Fruit fly (Drosophila melanogaster) whole organism, embryonic: ENCODE results near the gene wls.

Source experiments
- ATbp ChIP-seq: fragments of 200-800 bp; sonication (Bioruptor generic); optimal IDR thresholded peaks from 2 replicates; lab custom pipeline; 2017; ENCODE audit warnings: missing biosample characterization, mild to moderate bottlenecking, missing genetic modification characterization, missing genetic modification reagents
- CG10462 ChIP-seq: fragments of 200-800 bp; sonication (Bioruptor generic); optimal IDR thresholded peaks from 2 replicates; lab custom pipeline; 2016; ENCODE audit warnings: missing biosample characterization, missing genetic modification characterization
- CG10543 ChIP-seq: fragments of 200-800 bp; sonication (Bioruptor generic); optimal IDR thresholded peaks from 3 replicates; lab custom pipeline; 2017; ENCODE audit warnings: missing biosample characterization, mild to moderate bottlenecking, missing genetic modification characterization, moderate library complexity
- CG11247 ChIP-seq: fragments of 200-800 bp; sonication (Bioruptor generic); IDR thresholded peaks from 2 replicates; pipeline ENCODE4 v1.3.6; 2022; ENCODE audit warnings: missing biosample characterization, missing genetic modification characterization
- CG12071 ChIP-seq: fragments of 200-800 bp; sonication (Bioruptor generic); optimal IDR thresholded peaks from 3 replicates; lab custom pipeline; 2018; ENCODE audit warnings: missing biosample characterization, mild to moderate bottlenecking, missing genetic modification characterization
- CG12769 ChIP-seq: fragments of 200-800 bp; sonication (Bioruptor generic); optimal IDR thresholded peaks from 2 replicates; lab custom pipeline; 2019; ENCODE audit warnings: missing biosample characterization, mild to moderate bottlenecking, missing genetic modification characterization, moderate library complexity
- CG15514 ChIP-seq: fragments of 200-800 bp; sonication (Bioruptor generic); optimal IDR thresholded peaks from 3 replicates; lab custom pipeline; 2017; ENCODE audit warnings: missing biosample characterization, missing genetic modification characterization, mild to moderate bottlenecking, moderate library complexity, missing genetic modification reagents
- CG18599 ChIP-seq: fragments of 200-800 bp; sonication (Bioruptor generic); optimal IDR thresholded peaks from 3 replicates; lab custom pipeline; 2017; ENCODE audit warnings: missing biosample characterization, missing genetic modification characterization, mild to moderate bottlenecking, moderate library complexity, missing genetic modification reagents
- CG2199 ChIP-seq: fragments of 200-800 bp; sonication (Bioruptor generic); IDR thresholded peaks from 3 replicates; pipeline ENCODE4 v1.3.6; 2022; ENCODE audit warnings: missing biosample characterization, missing genetic modification characterization
- CG2678 ChIP-seq: fragments of 200-800 bp; sonication (Bioruptor generic); optimal IDR thresholded peaks from 3 replicates; lab custom pipeline; 2019; ENCODE audit warnings: missing biosample characterization, mild to moderate bottlenecking, missing genetic modification characterization, moderate library complexity
- CG32532 ChIP-seq: fragments of 200-800 bp; sonication (Bioruptor generic); IDR thresholded peaks from 2 replicates; pipeline ENCODE4 v1.3.6; 2022; ENCODE audit warnings: missing biosample characterization, missing genetic modification characterization
- CG3281 ChIP-seq: fragments of 200-800 bp; sonication (Bioruptor generic); optimal IDR thresholded peaks from 3 replicates; lab custom pipeline; 2017; ENCODE audit warnings: missing biosample characterization, mild to moderate bottlenecking, missing genetic modification characterization
- CG34422 ChIP-seq: fragments of 200-800 bp; sonication (Bioruptor generic); IDR thresholded peaks from 3 replicates; pipeline ENCODE4 v1.3.6; 2022; ENCODE audit warnings: missing biosample characterization, missing genetic modification characterization
- CG5180 ChIP-seq: fragments of 200-800 bp; sonication (Bioruptor generic); optimal IDR thresholded peaks from 3 replicates; lab custom pipeline; 2017; ENCODE audit warnings: missing biosample characterization, missing genetic modification characterization, mild to moderate bottlenecking, moderate library complexity, missing genetic modification reagents
- CG6813 ChIP-seq: fragments of 200-800 bp; sonication (Bioruptor generic); optimal IDR thresholded peaks from 2 replicates; lab custom pipeline; 2017; ENCODE audit warnings: missing biosample characterization, missing genetic modification characterization, mild to moderate bottlenecking, moderate library complexity, missing genetic modification reagents
- CG6854 ChIP-seq: fragments of 200-800 bp; sonication (Bioruptor generic); optimal IDR thresholded peaks from 3 replicates; lab custom pipeline; 2017; ENCODE audit warnings: missing biosample characterization, mild to moderate bottlenecking, missing genetic modification characterization
- CG7786 ChIP-seq: fragments of 200-800 bp; sonication (Bioruptor generic); optimal IDR thresholded peaks from 2 replicates; lab custom pipeline; 2016; ENCODE audit warnings: missing biosample characterization, missing genetic modification characterization
- CG8290 ChIP-seq, 3 experiments: fragments of 200-800 bp; sonication (Bioruptor generic); optimal IDR thresholded peaks; 2 replicates each; lab custom pipeline; 2016 to 2019; ENCODE audit warnings: missing biosample characterization in 3 of 3, missing genetic modification characterization in 3 of 3, mild to moderate bottlenecking in 2 of 3, moderate library complexity in 1 of 3
- Fer1 ChIP-seq: fragments of 200-800 bp; sonication (Bioruptor generic); optimal IDR thresholded peaks from 2 replicates; lab custom pipeline; 2017; ENCODE audit warnings: missing biosample characterization, mild to moderate bottlenecking, missing genetic modification characterization
- HHEX ChIP-seq: fragments of 200-800 bp; sonication (Bioruptor generic); optimal IDR thresholded peaks from 3 replicates; lab custom pipeline; 2017; ENCODE audit warnings: missing biosample characterization, mild to moderate bottlenecking, missing genetic modification characterization, missing genetic modification reagents
- Hmr ChIP-seq: fragments of 200-800 bp; sonication (Bioruptor generic); optimal IDR thresholded peaks from 3 replicates; lab custom pipeline; 2017; ENCODE audit warnings: mild to moderate bottlenecking, missing biosample characterization, missing genetic modification reagents, missing genetic modification characterization
- Hr39 ChIP-seq: fragments of >200 bp; optimal IDR thresholded peaks from 2 replicates; lab custom pipeline; 2017
- Med ChIP-seq: fragments of 200-800 bp; sonication (Bioruptor generic); peaks from one replicate; lab custom pipeline; 2016; ENCODE audit warnings: missing biosample characterization, missing genetic modification characterization, mild to moderate bottlenecking, inconsistent platforms, moderate library complexity
- Meics ChIP-seq: fragments of 200-800 bp; sonication (Bioruptor generic); optimal IDR thresholded peaks from 2 replicates; lab custom pipeline; 2017; ENCODE audit warnings: missing biosample characterization, mild to moderate bottlenecking, missing genetic modification characterization
- PHDP ChIP-seq: fragments of 200-800 bp; sonication (Bioruptor generic); optimal IDR thresholded peaks from 3 replicates; lab custom pipeline; 2018; ENCODE audit warnings: missing biosample characterization, mild to moderate bottlenecking, missing genetic modification characterization, moderate library complexity
- Xrp1 ChIP-seq: fragments of 200-800 bp; sonication (Bioruptor generic); IDR thresholded peaks from 2 replicates; pipeline ENCODE4 v1.3.6; 2022; ENCODE audit warnings: missing biosample characterization, missing genetic modification characterization
- aop ChIP-seq: fragments of 200-800 bp; sonication (Bioruptor generic); IDR thresholded peaks from 2 replicates; pipeline ENCODE4 v1.3.6; 2022; ENCODE audit warnings: missing biosample characterization, missing genetic modification characterization
- chm ChIP-seq: fragments of 200-800 bp; sonication (Bioruptor generic); IDR thresholded peaks from 2 replicates; pipeline ENCODE4 v1.3.6; 2022; ENCODE audit warnings: missing biosample characterization, missing genetic modification characterization
- crol ChIP-seq: fragments of 200-800 bp; sonication (Bioruptor generic); IDR thresholded peaks from 2 replicates; pipeline ENCODE4 v1.3.6; 2022; ENCODE audit warnings: missing biosample characterization, missing genetic modification characterization
- dysf ChIP-seq: fragments of 200-800 bp; sonication (Bioruptor generic); IDR thresholded peaks from 3 replicates; pipeline ENCODE4 v1.3.6; 2022; ENCODE audit warnings: missing biosample characterization, missing genetic modification characterization
- gt ChIP-seq: fragments of 200-800 bp; sonication (Bioruptor generic); IDR thresholded peaks from 2 replicates; pipeline ENCODE4 v1.3.6; 2022; ENCODE audit warnings: missing biosample characterization, missing genetic modification characterization
- lab ChIP-seq: fragments of 200-800 bp; sonication (Bioruptor generic); optimal IDR thresholded peaks from 3 replicates; lab custom pipeline; 2017; ENCODE audit warnings: missing biosample characterization, missing genetic modification characterization, mild to moderate bottlenecking, moderate library complexity, missing genetic modification reagents
- otp ChIP-seq: fragments of 200-800 bp; sonication (Bioruptor generic); IDR thresholded peaks from 3 replicates; pipeline ENCODE4, ENCODE4 v1.3.6; 2022; ENCODE audit warnings: missing biosample characterization, missing genetic modification characterization
- scrt ChIP-seq: fragments of 200-800 bp; sonication (Bioruptor generic); optimal IDR thresholded peaks from 2 replicates; lab custom pipeline; 2018; ENCODE audit warnings: missing biosample characterization, mild to moderate bottlenecking, missing genetic modification characterization, moderate library complexity
- sens ChIP-seq: fragments of 200-800 bp; sonication (Bioruptor generic); peaks from one replicate; lab custom pipeline; 2016; ENCODE audit warnings: missing biosample characterization, missing genetic modification characterization
- slbo ChIP-seq: fragments of 200-800 bp; sonication (Bioruptor generic); IDR thresholded peaks from 2 replicates; pipeline ENCODE4 v1.3.6; 2022; ENCODE audit warnings: missing biosample characterization, missing genetic modification characterization
- sr ChIP-seq: fragments of 200-800 bp; sonication (Bioruptor generic); IDR thresholded peaks from 3 replicates; pipeline ENCODE4 v1.3.6; 2022; ENCODE audit warnings: missing biosample characterization, missing genetic modification characterization
- tll ChIP-seq, 2 experiments: fragments of 200-800 bp in 1 of 2; fragments of >200 bp in 1 of 2; sonication (Bioruptor generic) in 1 of 2; optimal IDR thresholded peaks; 2 replicates each; lab custom pipeline; 2017 to 2019; ENCODE audit warnings: missing biosample characterization in 2 of 2, missing genetic modification characterization in 2 of 2, mild to moderate bottlenecking in 1 of 2, moderate library complexity in 1 of 2
- twi ChIP-seq: fragments of 200-800 bp; optimal IDR thresholded peaks from 2 replicates; lab custom pipeline; 2019; ENCODE audit warnings: missing biosample characterization, mild to moderate bottlenecking, missing genetic modification characterization, moderate library complexity
- zfh1 ChIP-seq: fragments of 200-800 bp; sonication (Bioruptor generic); IDR thresholded peaks from 3 replicates; pipeline ENCODE4 v1.3.6; 2022; ENCODE audit warnings: missing biosample characterization, missing genetic modification characterization

The wls gene

dm6 chr3L:11195275-11195674 lies 25.9 kb upstream of the wls start:
- TF ChIP-seq twi (tag; lab: Kevin White, UChicago) (peak; percentile 62), sr (GFP tag; lab: Robert Waterston, UW) (0 out of 3 replicates have a peak, but pooled peaks have one; percentile 16), CG34422 (GFP tag; lab: Robert Waterston, UW) (no peak), crol (GFP tag; lab: Robert Waterston, UW) (peak; percentile 83), CG2199 (GFP tag; lab: Robert Waterston, UW) (0 out of 3 replicates have a peak, but pooled peaks have one; percentile 15), CG7786 (GFP tag; lab: Kevin White, UChicago) (no peak), otp (0 out of 3 replicates have a peak, but pooled peaks have one; percentile 6), aop (0 out of 2 replicates have a peak, but pooled peaks have one; percentile 5), scrt (GFP tag; lab: Kevin White, UChicago) (no peak), Hr39 (lab: Kevin White, UChicago) (peak; percentile 69), slbo (peak; percentile 16; the same call in 1 of the 2 replicates), tll (GFP tag; optimal IDR thresholded peaks at IDR 0.05; lab: Kevin White, UChicago) (peak in 1 of 2 experiments; percentile 0), Xrp1 (GFP tag; lab: Robert Waterston, UW) (peak; percentile 11; the same call in 1 of the 2 replicates), chm (GFP tag; lab: Robert Waterston, UW) (no peak), CG12769 (tag; lab: Kevin White, UChicago) (peak; percentile 10), CG5180 (GFP tag; lab: Kevin White, UChicago) (peak; percentile 19), zfh1 (0 out of 3 replicates have a peak, but pooled peaks have one; percentile 33), lab (GFP tag; lab: Kevin White, UChicago) (peak; percentile 11), CG10543 (peak; percentile 10)

- peak; percentile 26 for TF ChIP-seq CG12769 (tag; lab: Kevin White, UChicago)
- TF ChIP-seq CG18599 (GFP tag; lab: Kevin White, UChicago), result peak; percentile 12
- no peak for TF ChIP-seq dysf (GFP tag; lab: Robert Waterston, UW)
- TF ChIP-seq PHDP, result peak; percentile 24
- TF ChIP-seq CG11247 (GFP tag; lab: Robert Waterston, UW), result 0 out of 2 replicates have a peak, but pooled peaks have one; percentile 7
- TF ChIP-seq CG12071 (GFP tag; lab: Kevin White, UChicago), result peak; percentile 22
- TF ChIP-seq Meics (GFP tag; lab: Kevin White, UChicago), result peak; percentile 35
- TF ChIP-seq scrt (GFP tag; lab: Kevin White, UChicago), result peak; percentile 21
- peak; percentile 46 for TF ChIP-seq sens (GFP tag; lab: Kevin White, UChicago)
- peak; percentile 56 for TF ChIP-seq lab (GFP tag; lab: Kevin White, UChicago)
- TF ChIP-seq gt (GFP tag; lab: Robert Waterston, UW), result no peak
- peak; percentile 15 for TF ChIP-seq CG6813
- TF ChIP-seq CG10462 (GFP tag; lab: Kevin White, UChicago), result no peak
- TF ChIP-seq CG6854, result no peak
- TF ChIP-seq CG32532 (GFP tag; lab: Robert Waterston, UW), result no peak
- TF ChIP-seq CG3281, result peak; percentile 29
- peak; percentile 19 for TF ChIP-seq CG2678 (tag; lab: Kevin White, UChicago)
- TF ChIP-seq Fer1 (GFP tag; lab: Kevin White, UChicago), result peak; percentile 31
- TF ChIP-seq CG8290 (GFP tag; optimal IDR thresholded peaks at IDR 0.05; lab: Kevin White, UChicago), result no peak
- peak in 1 of 2 experiments; percentile 42 for TF ChIP-seq CG8290 (tag; optimal IDR thresholded peaks at IDR 0.05; lab: Kevin White, UChicago)
- TF ChIP-seq Med, result peak; percentile 55
- TF ChIP-seq HHEX (GFP tag; lab: Kevin White, UChicago), result peak; percentile 2
- peak; percentile 45 for TF ChIP-seq Hmr (GFP tag; lab: Kevin White, UChicago)
- peak; percentile 19 for TF ChIP-seq CG15514 (GFP tag; lab: Kevin White, UChicago)
- TF ChIP-seq ATbp (GFP tag; lab: Kevin White, UChicago), result peak; percentile 10
Observed at dm6 chr3L:11190022-11190421, 20.6 kb upstream of the wls start.
